Worm (Caenorhabditis elegans) whole organism, early embryonic: ENCODE data around the gene gtf-2H2C.
A peak's percentile ranks its signal among the peaks of the same experiment; 100 is the strongest.

ENCODE experiments used
- B0310.2 ChIP-seq: sonication (generic microtip); optimal IDR thresholded peaks from 2 replicates; lab custom pipeline; 2016; ENCODE audit warnings: mild to moderate bottlenecking, missing genetic modification characterization, missing compliant biosample characterization
- F13C5.2 ChIP-seq: sonication (generic microtip); optimal IDR thresholded peaks from 2 replicates; lab custom pipeline; 2017; ENCODE audit warnings: mild to moderate bottlenecking, missing genetic modification characterization, inconsistent platforms, missing compliant biosample characterization
- aly-1 ChIP-seq: sonication (generic microtip); optimal IDR thresholded peaks from 2 replicates; lab custom pipeline; 2016; ENCODE audit warnings: missing genetic modification characterization, missing compliant biosample characterization
- ama-1 ChIP-seq: fragments of 150-350 bp; optimal IDR thresholded peaks from 2 replicates; lab custom pipeline; 2014
- ceh-13 ChIP-seq: fragments of 200-800 bp; sonication (Bioruptor generic); optimal IDR thresholded peaks from 2 replicates; lab custom pipeline; 2018; ENCODE audit warnings: mild to moderate bottlenecking, missing genetic modification characterization, missing compliant biosample characterization
- ceh-36 ChIP-seq: sonication (generic microtip); optimal IDR thresholded peaks from 2 replicates; lab custom pipeline; 2016; ENCODE audit warnings: missing genetic modification characterization, inconsistent platforms, missing compliant biosample characterization
- ets-7 ChIP-seq: sonication (generic microtip); optimal IDR thresholded peaks from 2 replicates; lab custom pipeline; 2016; ENCODE audit warnings: missing genotype, missing genetic modification characterization, missing compliant biosample characterization
- flt-1 ChIP-seq: fragments of 200-800 bp; sonication (Bioruptor generic); IDR thresholded peaks from 2 replicates; pipeline ENCODE4 v1.3.6; 2022; ENCODE audit warnings: missing genetic modification characterization, missing compliant biosample characterization
- hmbx-1 ChIP-seq: sonication (generic microtip); optimal IDR thresholded peaks from 2 replicates; lab custom pipeline; 2016; ENCODE audit warnings: mild to moderate bottlenecking, missing genetic modification characterization, missing compliant biosample characterization
- hmg-4 ChIP-seq: fragments of 200-800 bp; sonication (Bioruptor generic); optimal IDR thresholded peaks from 2 replicates; lab custom pipeline; 2018; ENCODE audit warnings: mild to moderate bottlenecking, missing genetic modification characterization, missing compliant biosample characterization
- hnd-1 ChIP-seq: sonication (generic microtip); optimal IDR thresholded peaks from 2 replicates; lab custom pipeline; 2016; ENCODE audit warnings: missing genetic modification characterization, missing compliant biosample characterization
- pes-1 ChIP-seq: fragments of 200-800 bp; sonication (Bioruptor generic); IDR thresholded peaks from 2 replicates; pipeline ENCODE4 v1.3.6; 2022; ENCODE audit warnings: missing genetic modification reagents, missing genetic modification characterization, missing compliant biosample characterization
- scrt-1 ChIP-seq: fragments of 200-800 bp; sonication (Bioruptor generic); IDR thresholded peaks from 2 replicates; pipeline ENCODE4 v1.3.6; 2022; ENCODE audit warnings: missing genetic modification characterization, missing compliant biosample characterization
- sea-1 ChIP-seq: fragments of 200-800 bp; sonication (Bioruptor generic); conservative IDR thresholded peaks from 2 replicates; pipeline ENCODE4 v1.3.6; 2022; ENCODE audit warnings: missing genetic modification characterization, missing compliant biosample characterization
- tbx-11 ChIP-seq: fragments of 200-800 bp; sonication (Bioruptor generic); IDR thresholded peaks from 2 replicates; pipeline ENCODE4 v1.3.6; 2022; ENCODE audit warnings: missing genetic modification characterization, missing compliant biosample characterization
- tbx-37 ChIP-seq: fragments of 200-800 bp; sonication (Bioruptor generic); conservative IDR thresholded peaks from 2 replicates; pipeline ENCODE4 v1.3.6; 2022; ENCODE audit warnings: missing genetic modification reagents, missing genetic modification characterization, missing compliant biosample characterization
- tra-4 ChIP-seq: sonication (generic microtip); optimal IDR thresholded peaks from 2 replicates; lab custom pipeline; 2017; ENCODE audit warnings: missing genetic modification characterization, missing compliant biosample characterization

gtf-2H2C gene

DNA sequence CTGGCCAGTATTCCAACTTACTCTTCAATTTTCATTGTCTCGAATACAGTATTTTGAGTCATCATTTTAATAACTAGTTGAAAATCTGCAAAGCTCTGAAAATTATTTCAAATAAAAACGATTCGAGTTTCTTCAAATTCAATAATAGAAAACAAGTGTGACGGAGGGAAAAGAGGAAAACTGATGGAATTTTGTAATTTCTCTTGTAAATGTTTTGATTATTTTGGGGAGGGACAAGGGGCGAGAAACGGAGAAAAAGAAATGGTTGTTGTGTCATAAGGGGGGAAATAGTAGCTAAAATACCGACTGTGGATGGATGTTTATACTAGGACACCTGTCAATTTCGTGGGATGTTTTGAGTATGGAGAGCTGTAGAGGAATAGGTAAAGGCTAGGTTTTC, 12.4 kb downstream of the gtf-2H2C start, which contains the start of gene T16G12.9:
Gene T16G12.9 (minus strand): TSS at position 101 of the 400 bp plus-strand sequence.
- TF ChIP-seq ceh-13 (no peak), ceh-36 (tag; lab: Kevin White, UChicago) (no peak), scrt-1 (GFP tag; lab: Robert Waterston, UW) (no peak), hmg-4 (GFP tag; lab: Kevin White, UChicago) (no peak), ets-7 (tag; lab: Kevin White, UChicago) (no peak), hnd-1 (tag; lab: Kevin White, UChicago) (no peak), B0310.2 (tag; lab: Kevin White, UChicago) (no peak), hmbx-1 (no peak), tbx-11 (no peak), aly-1 (tag; lab: Kevin White, UChicago) (no peak), ama-1 (no peak), pes-1 (no peak), tra-4 (no peak)

DNA sequence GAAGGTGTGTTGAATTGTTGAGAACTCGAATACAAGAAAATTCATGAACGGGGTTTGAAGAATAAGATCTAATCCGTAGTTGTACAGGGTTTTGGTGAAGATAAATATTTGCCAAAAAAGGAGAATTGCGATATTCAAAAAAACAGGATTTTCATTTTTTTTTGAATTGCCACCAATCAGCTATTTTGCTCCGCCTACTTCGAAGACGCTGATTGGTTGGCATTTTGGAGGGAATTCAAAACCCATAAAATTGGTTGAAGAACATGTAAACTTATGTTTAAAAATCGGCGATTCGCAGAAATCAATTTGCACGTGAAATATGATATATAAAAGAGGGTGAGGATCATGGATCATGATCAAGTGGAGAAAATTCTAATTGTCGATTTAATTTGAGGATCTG, 14.5 kb downstream of the gtf-2H2C start:
- TF ChIP-seq F13C5.2 (tag; lab: Kevin White, UChicago): no peak
- TF ChIP-seq pes-1: no peak
- no peak for TF ChIP-seq tra-4
- TF ChIP-seq B0310.2 (tag; lab: Kevin White, UChicago): no peak
- no peak for TF ChIP-seq hmg-4 (GFP tag; lab: Kevin White, UChicago)
- no peak for TF ChIP-seq hnd-1 (tag; lab: Kevin White, UChicago)
- no peak for TF ChIP-seq ets-7 (tag; lab: Kevin White, UChicago)
- no peak for TF ChIP-seq flt-1
- TF ChIP-seq tbx-11: no peak
- TF ChIP-seq tbx-37: no peak
- TF ChIP-seq ceh-13: no peak
- TF ChIP-seq scrt-1 (GFP tag; lab: Robert Waterston, UW): no peak
- TF ChIP-seq ama-1: no peak
- TF ChIP-seq ceh-36 (tag; lab: Kevin White, UChicago): no peak
- no peak for TF ChIP-seq sea-1
- TF ChIP-seq aly-1 (tag; lab: Kevin White, UChicago): no peak
- TF ChIP-seq hmbx-1: no peak

DNA sequence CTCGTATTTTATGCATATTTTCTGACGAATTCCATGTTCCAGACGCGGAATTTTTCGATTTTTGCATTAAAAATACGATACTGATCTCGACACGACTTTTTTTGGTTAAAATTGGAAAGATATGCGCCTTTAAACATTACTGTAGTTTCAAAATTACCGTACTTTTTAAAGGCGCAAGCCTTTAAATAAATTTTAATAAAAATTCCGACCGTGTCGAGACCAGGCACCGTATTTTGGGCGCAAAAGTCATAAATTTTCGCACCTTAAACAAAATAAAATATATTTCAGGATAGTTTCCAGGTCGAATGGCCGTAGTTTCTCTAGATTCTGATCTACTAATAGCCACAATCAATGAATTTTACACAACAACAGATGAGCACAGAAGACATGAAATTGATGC, 21.3 kb downstream of the gtf-2H2C start, which contains the start of gene T16G12.6:
Gene T16G12.6 (plus strand): TSS at position 301 of the 400 bp plus-strand sequence.
- TF ChIP-seq hmbx-1 (no peak), ceh-36 (tag; lab: Kevin White, UChicago) (no peak), B0310.2 (tag; lab: Kevin White, UChicago) (no peak), F13C5.2 (tag; lab: Kevin White, UChicago) (no peak)

DNA sequence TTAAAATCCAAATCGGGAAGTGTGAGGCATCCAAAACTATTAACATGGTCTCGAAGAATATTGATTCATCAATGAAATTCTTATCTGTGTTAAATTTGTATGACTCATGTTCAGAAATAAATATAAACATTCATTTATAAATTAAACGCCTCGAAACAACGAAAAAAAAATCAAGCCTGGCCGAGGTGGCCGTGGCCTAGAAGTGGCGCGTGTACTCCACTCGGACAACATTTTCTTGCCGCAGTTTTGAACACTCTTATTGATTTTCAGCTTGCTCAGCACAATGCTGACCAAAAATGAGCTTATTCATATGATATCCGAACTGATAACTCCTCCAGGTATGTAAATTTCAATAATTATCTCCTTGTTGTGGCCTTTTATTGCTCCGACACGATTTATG, 26.4 kb downstream of the gtf-2H2C start, which contains the start of gene ekl-6:
Gene ekl-6 (plus strand): TSS at position 265 of the 400 bp plus-strand sequence.
- TF ChIP-seq tbx-37 (peak; percentile 70), tbx-11 (no peak), flt-1 (0 out of 2 replicates have a peak, but pooled peaks have one; percentile 35), pes-1 (peak; percentile 63)

DNA sequence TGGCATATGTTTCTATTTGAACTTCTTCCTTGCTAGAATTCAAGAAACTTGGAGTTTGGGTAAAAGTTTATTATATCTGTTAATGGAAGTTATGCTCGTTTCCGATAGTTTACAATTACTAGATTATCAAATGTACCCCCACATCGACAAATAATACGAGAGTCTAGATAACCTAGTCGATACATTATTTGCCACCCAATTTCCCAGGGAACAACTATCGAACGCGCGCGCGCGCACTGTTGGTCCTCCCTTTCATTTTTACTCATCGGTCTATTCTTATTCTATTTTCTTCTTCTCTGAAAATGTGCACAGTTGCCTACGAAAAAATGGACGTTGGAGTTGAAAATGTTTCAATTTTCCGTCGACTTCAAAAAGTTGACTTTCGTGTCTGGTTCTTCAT, 30.0 kb downstream of the gtf-2H2C start, which contains the start of gene T16G12.13:
Gene T16G12.13 (plus strand): TSS at position 293 of the 400 bp plus-strand sequence.
- TF ChIP-seq hmbx-1 (no peak), flt-1 (no peak)

DNA sequence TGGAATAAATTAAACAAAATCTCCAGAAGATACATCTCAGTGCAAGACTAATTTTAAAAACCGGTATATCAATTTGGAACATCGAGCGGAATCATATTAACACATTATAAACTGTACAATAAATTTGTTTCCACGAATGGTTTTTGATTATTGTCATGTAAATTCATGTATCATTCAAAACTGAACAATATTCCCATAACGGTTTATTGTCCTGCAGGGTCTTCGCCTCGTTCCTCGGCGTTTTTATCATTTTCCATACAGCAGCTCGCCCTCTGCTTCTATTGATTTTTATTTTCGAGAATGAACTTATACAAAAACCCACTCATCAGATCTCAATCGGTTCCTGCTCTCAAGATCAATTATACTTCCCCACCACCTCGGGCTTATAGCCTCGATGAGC, 31.6 kb downstream of the gtf-2H2C start, which contains the start of gene T16G12.8:
Gene T16G12.8 (plus strand): TSS at position 301 of the 400 bp plus-strand sequence.
- no peak for TF ChIP-seq hnd-1 (tag; lab: Kevin White, UChicago)
- no peak for TF ChIP-seq flt-1
- no peak for TF ChIP-seq pes-1
- no peak for TF ChIP-seq ets-7 (tag; lab: Kevin White, UChicago)
- TF ChIP-seq ceh-36 (tag; lab: Kevin White, UChicago): no peak
- TF ChIP-seq hmg-4 (GFP tag; lab: Kevin White, UChicago): no peak

DNA sequence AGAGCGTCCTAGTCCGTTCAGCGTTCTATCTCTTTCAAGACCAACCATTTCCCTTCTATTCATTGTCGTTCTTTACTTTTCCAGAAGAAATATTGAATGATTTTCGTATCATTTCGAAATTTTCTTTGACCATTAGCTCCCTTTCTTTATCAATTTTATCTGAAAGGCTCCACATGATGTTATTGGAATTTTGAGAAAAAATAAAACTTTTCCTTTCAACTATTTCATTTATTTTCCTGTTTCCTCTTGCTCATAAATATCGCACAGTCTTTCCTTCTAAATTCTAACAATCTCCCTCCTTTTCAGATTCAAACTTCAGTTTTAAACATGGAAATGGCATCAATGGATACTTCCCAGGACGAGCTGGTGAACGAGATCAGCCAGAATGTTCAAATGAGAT, 33.1 kb downstream of the gtf-2H2C start, which contains the start of gene T16G12.4:
Gene T16G12.4 (plus strand): TSS at position 301 of the 400 bp plus-strand sequence.
- TF ChIP-seq pes-1 (no peak), sea-1 (no peak), F13C5.2 (tag; lab: Kevin White, UChicago) (no peak), aly-1 (tag; lab: Kevin White, UChicago) (no peak), B0310.2 (tag; lab: Kevin White, UChicago) (no peak), ceh-13 (no peak), ama-1 (no peak), hnd-1 (tag; lab: Kevin White, UChicago) (no peak), tra-4 (no peak), tbx-37 (no peak), ceh-36 (tag; lab: Kevin White, UChicago) (no peak), ets-7 (tag; lab: Kevin White, UChicago) (no peak), hmbx-1 (no peak), flt-1 (no peak), scrt-1 (GFP tag; lab: Robert Waterston, UW) (no peak), tbx-11 (no peak), hmg-4 (GFP tag; lab: Kevin White, UChicago) (no peak)

DNA sequence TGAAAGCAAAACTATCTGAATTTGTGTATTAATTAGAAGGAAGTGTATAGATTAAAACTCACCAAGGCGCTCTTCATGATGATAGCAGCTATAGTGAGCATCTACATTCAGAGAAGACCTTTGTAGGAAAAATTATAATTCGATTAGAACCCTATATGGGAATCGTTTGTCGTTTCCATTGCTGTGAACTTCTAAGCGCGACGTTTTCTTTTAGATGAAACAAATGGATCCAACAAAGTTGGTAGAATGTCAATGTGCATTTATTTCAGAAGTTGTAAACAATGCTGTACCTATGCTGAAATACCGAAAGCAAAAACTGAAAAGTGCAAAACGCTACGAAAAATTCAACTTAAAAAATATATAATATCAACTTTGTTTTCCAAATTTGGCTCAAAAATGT, 34.6 kb downstream of the gtf-2H2C start, which contains the start of gene T16G12.10:
Gene T16G12.10 (minus strand): TSS at position 101 of the 400 bp plus-strand sequence.
- TF ChIP-seq hmbx-1 (no peak), aly-1 (tag; lab: Kevin White, UChicago) (no peak), hnd-1 (tag; lab: Kevin White, UChicago) (no peak), ceh-36 (tag; lab: Kevin White, UChicago) (no peak), ets-7 (tag; lab: Kevin White, UChicago) (no peak), ceh-13 (no peak), pes-1 (no peak), scrt-1 (GFP tag; lab: Robert Waterston, UW) (no peak), flt-1 (no peak), B0310.2 (tag; lab: Kevin White, UChicago) (no peak), sea-1 (no peak)
